Worm (Caenorhabditis elegans): ENCODE data around the gene C46F9.5.
"Not testable (repeated sequence)": the region's sequence is repeated elsewhere in the genome, so short reads cannot be mapped to it uniquely, and the experiment has no call there.

The C46F9.5 gene

ce11 chrII:1895278-1895677 lies at the start of gene C46F9.5:
Gene C46F9.5 (plus strand): TSS chrII:1895578.
- TF ChIP-seq hmbx-1 (tag; optimal IDR thresholded peaks at IDR 0.05): no peak
- TF ChIP-seq flt-1 (GFP tag; IDR thresholded peaks at IDR 0.05): no peak
- no peak for TF ChIP-seq scrt-1 (GFP tag; IDR thresholded peaks at IDR 0.05)
- no peak for TF ChIP-seq tbx-11 (GFP tag; IDR thresholded peaks at IDR 0.05)
- no peak for TF ChIP-seq F13C5.2 (tag; optimal IDR thresholded peaks at IDR 0.05)
- no peak for TF ChIP-seq tbx-37 (GFP tag; conservative IDR thresholded peaks at IDR 0.05)
- no peak for TF ChIP-seq aly-1 (tag; optimal IDR thresholded peaks at IDR 0.05)
- no peak for TF ChIP-seq tra-4 (tag; optimal IDR thresholded peaks at IDR 0.05)
- no peak for TF ChIP-seq hnd-1 (tag; optimal IDR thresholded peaks at IDR 0.05)
- no peak for TF ChIP-seq hmg-4 (GFP tag; optimal IDR thresholded peaks at IDR 0.05)
- TF ChIP-seq B0310.2 (tag; optimal IDR thresholded peaks at IDR 0.05): no peak
- no peak for TF ChIP-seq pes-1 (GFP tag; IDR thresholded peaks at IDR 0.05)
- TF ChIP-seq ets-7 (tag; optimal IDR thresholded peaks at IDR 0.05): no peak
- TF ChIP-seq ceh-36 (tag; optimal IDR thresholded peaks at IDR 0.05): no peak

DNA sequence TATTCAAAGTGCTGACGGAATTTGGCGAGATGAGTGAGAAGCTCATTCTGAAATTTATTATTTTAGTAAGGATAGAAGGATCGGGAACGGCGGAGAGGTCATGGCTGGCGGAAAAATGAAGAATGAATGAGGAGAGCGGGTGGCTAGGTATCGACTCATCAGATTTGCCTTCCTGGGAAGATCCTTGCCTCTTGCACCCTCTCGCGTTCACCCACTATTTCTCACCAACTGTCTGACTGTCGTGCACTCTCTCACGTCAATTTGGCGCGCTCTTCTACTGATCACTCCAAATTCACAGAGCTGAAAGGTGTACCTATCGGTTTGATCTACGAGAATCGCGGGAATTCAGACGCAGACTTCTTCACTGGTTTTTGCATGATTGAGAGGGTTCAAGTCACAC lies 47.3 kb upstream of the C46F9.5 start, which contains the start of gene fbxb-97:
TSS of gene fbxb-97 (minus strand) at position 53 of the 400 bp plus-strand sequence.
- TF ChIP-seq F13C5.2 (tag; optimal IDR thresholded peaks at IDR 0.05) (no peak), hmbx-1 (tag; optimal IDR thresholded peaks at IDR 0.05) (no peak)

- TF ChIP-seq pes-1 (GFP tag; IDR thresholded peaks at IDR 0.05): no peak
- no peak for TF ChIP-seq sea-1 (GFP tag; conservative IDR thresholded peaks at IDR 0.05)
Measured at ce11 chrII:1850299-1850698, 45.1 kb upstream of the C46F9.5 start, which contains the start of gene fbxb-96. Gene fbxb-96 (minus strand): TSS chrII:1850399.

DNA sequence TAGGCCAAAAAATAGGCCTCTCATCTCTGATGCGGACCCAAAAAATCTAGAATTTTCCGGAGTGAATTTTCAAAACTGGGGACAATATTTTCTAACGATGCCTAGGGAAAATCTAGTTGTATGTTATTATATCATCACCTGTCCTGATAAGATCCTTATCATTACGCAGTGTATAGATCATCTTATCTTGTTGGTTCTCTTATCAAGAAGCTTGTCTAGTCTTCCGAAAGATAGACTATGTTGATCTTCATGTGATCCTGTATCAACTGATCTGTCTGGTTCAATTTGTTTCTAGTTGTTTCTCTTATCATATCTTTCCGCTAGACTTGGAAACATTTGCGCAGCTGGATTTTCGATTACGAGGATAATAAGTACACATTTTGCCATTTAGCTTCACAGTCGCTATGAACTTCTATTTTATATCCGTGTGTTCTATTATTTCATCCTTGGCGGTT lies 44.5 kb upstream of the C46F9.5 start, which contains the start of gene C52E2.3:
TSS of gene C52E2.3 (plus strand) at position 405 of the 455 bp plus-strand sequence.
- no peak for TF ChIP-seq hmbx-1 (tag; optimal IDR thresholded peaks at IDR 0.05)
- TF ChIP-seq flt-1 (GFP tag; IDR thresholded peaks at IDR 0.05): no peak
- no peak for TF ChIP-seq ets-7 (tag; optimal IDR thresholded peaks at IDR 0.05)
- no peak for TF ChIP-seq hmg-4 (GFP tag; optimal IDR thresholded peaks at IDR 0.05)
- no peak for TF ChIP-seq hnd-1 (tag; optimal IDR thresholded peaks at IDR 0.05)
- TF ChIP-seq ceh-13 (GFP tag; optimal IDR thresholded peaks at IDR 0.05): no peak
- no peak for TF ChIP-seq sea-1 (GFP tag; conservative IDR thresholded peaks at IDR 0.05)
- TF ChIP-seq pes-1 (GFP tag; IDR thresholded peaks at IDR 0.05): no peak
- TF ChIP-seq B0310.2 (tag; optimal IDR thresholded peaks at IDR 0.05): no peak
- TF ChIP-seq F13C5.2 (tag; optimal IDR thresholded peaks at IDR 0.05): no peak
- no peak for TF ChIP-seq tbx-11 (GFP tag; IDR thresholded peaks at IDR 0.05)
- no peak for TF ChIP-seq aly-1 (tag; optimal IDR thresholded peaks at IDR 0.05)
- no peak for TF ChIP-seq ceh-36 (tag; optimal IDR thresholded peaks at IDR 0.05)
- TF ChIP-seq scrt-1 (GFP tag; IDR thresholded peaks at IDR 0.05): no peak
- no peak for TF ChIP-seq ama-1 (optimal IDR thresholded peaks at IDR 0.05)
- TF ChIP-seq tra-4 (tag; optimal IDR thresholded peaks at IDR 0.05): no peak
- no peak for TF ChIP-seq tbx-37 (GFP tag; conservative IDR thresholded peaks at IDR 0.05)

DNA sequence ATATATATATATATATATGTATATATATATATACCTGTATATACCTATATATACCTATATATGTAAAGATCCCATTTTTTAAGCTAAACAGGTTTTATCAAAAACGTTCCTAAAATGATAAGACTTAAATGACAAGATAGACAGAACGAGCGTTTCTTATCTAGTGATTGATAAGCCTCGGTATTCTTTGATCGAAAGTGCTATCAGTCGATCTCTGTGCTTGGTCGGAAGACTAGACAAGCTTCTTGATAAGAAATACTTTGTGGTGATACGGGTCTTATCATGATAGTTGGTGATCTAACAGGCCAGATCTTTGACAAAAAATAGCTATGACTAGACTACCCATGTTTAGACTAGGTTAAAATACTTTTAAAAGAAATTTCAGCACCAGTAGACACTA lies 43.7 kb upstream of the C46F9.5 start:
- no peak for TF ChIP-seq flt-1 (GFP tag; IDR thresholded peaks at IDR 0.05)
- TF ChIP-seq B0310.2 (tag; optimal IDR thresholded peaks at IDR 0.05): no peak
- no peak for TF ChIP-seq hmbx-1 (tag; optimal IDR thresholded peaks at IDR 0.05)
- no peak for TF ChIP-seq ceh-36 (tag; optimal IDR thresholded peaks at IDR 0.05)
- no peak for TF ChIP-seq F13C5.2 (tag; optimal IDR thresholded peaks at IDR 0.05)
- TF ChIP-seq ama-1 (optimal IDR thresholded peaks at IDR 0.05): no peak
- no peak for TF ChIP-seq tbx-37 (GFP tag; conservative IDR thresholded peaks at IDR 0.05)
- TF ChIP-seq hmg-4 (GFP tag; optimal IDR thresholded peaks at IDR 0.05): no peak

ce11 chrII:1852503-1852902 lies 42.9 kb upstream of the C46F9.5 start, which contains the start of gene C52E2.2:
Gene C52E2.2 (plus strand): TSS chrII:1852803.
- TF ChIP-seq B0310.2 (tag; optimal IDR thresholded peaks at IDR 0.05): no peak
- no peak for TF ChIP-seq tbx-37 (GFP tag; conservative IDR thresholded peaks at IDR 0.05)
- TF ChIP-seq hnd-1 (tag; optimal IDR thresholded peaks at IDR 0.05): no peak
- no peak for TF ChIP-seq ets-7 (tag; optimal IDR thresholded peaks at IDR 0.05)
- TF ChIP-seq F13C5.2 (tag; optimal IDR thresholded peaks at IDR 0.05): no peak
- TF ChIP-seq aly-1 (tag; optimal IDR thresholded peaks at IDR 0.05): no peak
- TF ChIP-seq ama-1 (optimal IDR thresholded peaks at IDR 0.05): no peak
- TF ChIP-seq scrt-1 (GFP tag; IDR thresholded peaks at IDR 0.05): no peak
- no peak for TF ChIP-seq tra-4 (tag; optimal IDR thresholded peaks at IDR 0.05)
- no peak for TF ChIP-seq flt-1 (GFP tag; IDR thresholded peaks at IDR 0.05)
- TF ChIP-seq sea-1 (GFP tag; conservative IDR thresholded peaks at IDR 0.05): no peak
- no peak for TF ChIP-seq tbx-11 (GFP tag; IDR thresholded peaks at IDR 0.05)
- TF ChIP-seq hmbx-1 (tag; optimal IDR thresholded peaks at IDR 0.05): no peak
- TF ChIP-seq ceh-36 (tag; optimal IDR thresholded peaks at IDR 0.05): no peak

DNA sequence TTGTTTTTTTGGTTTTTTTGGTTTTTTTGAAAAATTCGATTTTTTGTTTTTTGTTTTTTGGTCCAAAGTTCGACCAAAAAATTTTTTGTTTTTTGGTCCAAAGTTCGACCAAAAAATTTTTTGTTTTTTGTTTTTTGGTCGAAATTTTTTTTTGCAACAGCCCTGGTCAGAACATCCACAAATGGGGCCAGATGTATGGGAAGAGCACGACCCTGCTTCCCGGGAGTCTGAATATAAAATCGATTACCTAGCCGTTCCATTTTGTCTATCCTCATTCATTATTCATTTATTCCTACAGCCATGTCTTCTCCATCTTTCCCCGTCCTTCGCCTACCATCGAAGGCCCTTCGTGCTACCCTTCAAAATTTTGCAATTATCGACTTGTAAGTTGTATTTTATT lies 41.3 kb upstream of the C46F9.5 start, which contains the start of gene fbxb-95:
TSS of gene fbxb-95 (plus strand) at position 301 of the 400 bp plus-strand sequence.
- not testable (repeated sequence) for TF ChIP-seq ets-7, tra-4, hmbx-1 (tag; optimal IDR thresholded peaks at IDR 0.05)

DNA sequence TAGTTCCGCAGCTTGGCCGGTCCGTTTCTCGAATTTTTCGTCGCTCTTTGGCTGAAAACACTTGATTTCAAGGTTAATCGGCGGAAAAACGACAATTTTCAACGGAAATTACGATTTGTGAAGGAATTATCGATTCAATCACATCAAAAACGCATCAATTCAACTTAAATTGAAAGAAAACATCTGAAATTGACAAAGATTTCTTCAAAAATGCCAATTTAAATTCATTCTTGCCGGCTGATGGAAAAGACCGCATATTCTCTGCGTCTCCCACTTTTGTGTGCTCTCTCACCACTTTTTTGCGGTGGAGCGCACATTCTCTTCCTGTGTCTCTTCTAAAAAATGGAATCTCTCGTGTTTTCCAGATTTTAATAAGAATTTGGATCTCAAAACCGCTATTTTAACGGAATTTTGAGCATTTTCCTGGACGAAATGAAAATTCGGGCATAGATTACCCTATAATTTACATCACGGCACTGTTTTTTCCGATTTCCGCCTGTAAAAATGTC lies 34.0 kb upstream of the C46F9.5 start, which contains the start of gene C16C4.18:
TSS of gene C16C4.18 (minus strand) at position 51 of the 509 bp plus-strand sequence.
- not testable (repeated sequence) for TF ChIP-seq ceh-36, ets-7, hmbx-1 (tag; optimal IDR thresholded peaks at IDR 0.05)
